Worm (Caenorhabditis elegans): ENCODE data around the gene F26F4.6.

ce11 chrIII:4870478-4870877 lies 23.0 kb downstream of the F26F4.6 start, which contains the start of gene gipc-1:
- TF ChIP-seq nhr-12 (tag; optimal IDR thresholded peaks at IDR 0.05) (no peak), sem-4 (tag; optimal IDR thresholded peaks at IDR 0.05) (no peak), gmeb-1 (tag; optimal IDR thresholded peaks at IDR 0.05) (no peak), ama-1 (optimal IDR thresholded peaks at IDR 0.05) (no peak), unc-39 (tag; optimal IDR thresholded peaks at IDR 0.05) (no peak)
